Worm (Caenorhabditis elegans) whole organism, late embryonic: Measurements from ENCODE around the gene lelo-4.
A peak's percentile ranks its signal among the peaks of the same experiment; 100 is the strongest.

ENCODE experiments used
- C08G9.2 ChIP-seq: sonication (generic microtip); optimal IDR thresholded peaks from 2 replicates; lab custom pipeline; 2016; ENCODE audit warnings: mild to moderate bottlenecking, missing genetic modification characterization, moderate library complexity, missing compliant biosample characterization
- C38D4.7 ChIP-seq: fragments of 200-800 bp; sonication (Bioruptor generic); optimal IDR thresholded peaks from 2 replicates; lab custom pipeline; 2018; ENCODE audit warnings: mild to moderate bottlenecking, missing genetic modification characterization, moderate library complexity, missing compliant biosample characterization
- K02D7.2 ChIP-seq: sonication (generic microtip); optimal IDR thresholded peaks from 2 replicates; lab custom pipeline; 2017; ENCODE audit warnings: mild to moderate bottlenecking, missing genetic modification characterization, missing compliant biosample characterization
- K09A11.1 ChIP-seq: sonication (generic microtip); optimal IDR thresholded peaks from 2 replicates; lab custom pipeline; 2017; ENCODE audit warnings: antibody characterized with exemption, mild to moderate bottlenecking, missing genetic modification characterization, missing compliant biosample characterization; ENCODE audit not compliant: insufficient read depth
- T23F11.4 ChIP-seq: fragments of 200-800 bp; sonication (Bioruptor generic); optimal IDR thresholded peaks from 2 replicates; lab custom pipeline; 2018; ENCODE audit warnings: mild to moderate bottlenecking, missing genetic modification characterization, missing compliant biosample characterization
- ceh-19 ChIP-seq: fragments of 200-800 bp; sonication (Bioruptor generic); optimal IDR thresholded peaks from 2 replicates; lab custom pipeline; 2018; ENCODE audit warnings: mild to moderate bottlenecking, missing genetic modification characterization, missing compliant biosample characterization
- ceh-22 ChIP-seq: sonication (generic microtip); optimal IDR thresholded peaks from 2 replicates; lab custom pipeline; 2017; ENCODE audit warnings: missing biosample characterization, missing genetic modification characterization
- ceh-30 ChIP-seq: fragments of 150-350 bp; optimal IDR thresholded peaks from 2 replicates; lab custom pipeline; 2014; ENCODE audit warnings: missing biosample characterization, missing genetic modification characterization
- ceh-45 ChIP-seq: fragments of 200-800 bp; sonication (Bioruptor generic); IDR thresholded peaks from 2 replicates; pipeline ENCODE4 v1.3.6; 2022; ENCODE audit warnings: missing genetic modification reagents, missing genetic modification characterization, missing compliant biosample characterization
- ceh-9 ChIP-seq: sonication (generic microtip); optimal IDR thresholded peaks from 2 replicates; lab custom pipeline; 2016; ENCODE audit warnings: mild to moderate bottlenecking, missing genetic modification characterization, inconsistent platforms, missing compliant biosample characterization
- dmd-4 ChIP-seq: sonication (generic microtip); optimal IDR thresholded peaks from 2 replicates; lab custom pipeline; 2016; ENCODE audit warnings: borderline replicate concordance, missing genetic modification characterization, missing compliant biosample characterization
- dve-1 ChIP-seq: sonication (generic microtip); optimal IDR thresholded peaks from 2 replicates; lab custom pipeline; 2017; ENCODE audit warnings: antibody characterized with exemption, mild to moderate bottlenecking, missing genetic modification characterization, missing compliant biosample characterization
- elt-2 ChIP-seq: sonication (generic microtip); optimal IDR thresholded peaks from 2 replicates; lab custom pipeline; 2016; ENCODE audit warnings: missing genetic modification reagents, missing genetic modification characterization, missing compliant biosample characterization
- ets-4 ChIP-seq: sonication (generic microtip); optimal IDR thresholded peaks from 2 replicates; lab custom pipeline; 2016; ENCODE audit warnings: missing genetic modification characterization, missing compliant biosample characterization
- eyg-1 ChIP-seq: sonication (generic microtip); optimal IDR thresholded peaks from 2 replicates; lab custom pipeline; 2016; ENCODE audit warnings: missing genotype, missing genetic modification characterization, missing compliant biosample characterization
- fkh-10 ChIP-seq: fragments of 150-350 bp; optimal IDR thresholded peaks from 2 replicates; lab custom pipeline; 2014; ENCODE audit warnings: missing biosample characterization, missing genetic modification reagents, missing genetic modification characterization
- hlh-13 ChIP-seq: fragments of 200-800 bp; sonication (Bioruptor generic); optimal IDR thresholded peaks from 2 replicates; lab custom pipeline; 2018; ENCODE audit warnings: mild to moderate bottlenecking, missing genetic modification characterization, missing compliant biosample characterization
- hlh-6 ChIP-seq: sonication (generic microtip); optimal IDR thresholded peaks from 2 replicates; lab custom pipeline; 2016; ENCODE audit warnings: missing genotype, missing genetic modification characterization, missing compliant biosample characterization
- hlh-8 ChIP-seq: sonication (generic microtip); optimal IDR thresholded peaks from 2 replicates; lab custom pipeline; 2016; ENCODE audit warnings: missing genotype, missing genetic modification characterization, missing compliant biosample characterization
- lim-6 ChIP-seq: sonication (generic microtip); optimal IDR thresholded peaks from 2 replicates; lab custom pipeline; 2016; ENCODE audit warnings: missing genetic modification characterization, missing compliant biosample characterization
- madf-2 ChIP-seq: sonication (generic microtip); optimal IDR thresholded peaks from 2 replicates; lab custom pipeline; 2017; ENCODE audit warnings: missing genetic modification characterization, missing compliant biosample characterization
- mec-3 ChIP-seq: sonication (generic microtip); optimal IDR thresholded peaks from 2 replicates; lab custom pipeline; 2016; ENCODE audit warnings: borderline replicate concordance, missing genetic modification characterization, missing compliant biosample characterization
- nhr-11 ChIP-seq: fragments of 150-350 bp; optimal IDR thresholded peaks from 2 replicates; lab custom pipeline; 2014; ENCODE audit warnings: missing biosample characterization, missing genetic modification characterization
- nhr-232 ChIP-seq: sonication (generic microtip); optimal IDR thresholded peaks from 2 replicates; lab custom pipeline; 2016; ENCODE audit warnings: missing genetic modification characterization, missing compliant biosample characterization
- npax-4 ChIP-seq: sonication (generic microtip); optimal IDR thresholded peaks from 2 replicates; lab custom pipeline; 2016; ENCODE audit warnings: missing genetic modification characterization, missing compliant biosample characterization
- pag-3 ChIP-seq: sonication (generic microtip); optimal IDR thresholded peaks from 2 replicates; lab custom pipeline; 2016; ENCODE audit warnings: missing compliant biosample characterization, missing genetic modification characterization, borderline replicate concordance
- pat-9 ChIP-seq: fragments of 200-800 bp; sonication (Bioruptor generic); optimal IDR thresholded peaks from 2 replicates; lab custom pipeline; 2018; ENCODE audit warnings: mild to moderate bottlenecking, missing genetic modification characterization, moderate library complexity, missing compliant biosample characterization
- pha-2 ChIP-seq: sonication (generic microtip); optimal IDR thresholded peaks from 2 replicates; lab custom pipeline; 2017; ENCODE audit warnings: mild to moderate bottlenecking, missing genetic modification characterization, missing compliant biosample characterization
- pros-1 ChIP-seq: fragments of 150-350 bp; optimal IDR thresholded peaks from 2 replicates; lab custom pipeline; 2014; ENCODE audit warnings: missing biosample characterization, missing genetic modification reagents, missing genetic modification characterization
- rnt-1 ChIP-seq: sonication (generic microtip); optimal IDR thresholded peaks from 2 replicates; lab custom pipeline; 2016; ENCODE audit warnings: missing genetic modification characterization, missing compliant biosample characterization
- sdc-2 ChIP-seq: sonication (generic microtip); optimal IDR thresholded peaks from 2 replicates; lab custom pipeline; 2016; ENCODE audit warnings: missing genotype, missing genetic modification characterization, missing compliant biosample characterization
- sox-4 ChIP-seq: sonication (generic microtip); optimal IDR thresholded peaks from 2 replicates; lab custom pipeline; 2017; ENCODE audit warnings: mild to moderate bottlenecking, missing genetic modification characterization, inconsistent platforms, missing compliant biosample characterization
- tbx-2 ChIP-seq: sonication (generic microtip); optimal IDR thresholded peaks from 2 replicates; lab custom pipeline; 2016; ENCODE audit warnings: missing genetic modification characterization, missing compliant biosample characterization
- tbx-7 ChIP-seq: sonication (generic microtip); optimal IDR thresholded peaks from 2 replicates; lab custom pipeline; 2016; ENCODE audit warnings: missing genotype, missing genetic modification characterization, missing compliant biosample characterization
- unc-42 ChIP-seq: sonication (generic microtip); optimal IDR thresholded peaks from 2 replicates; lab custom pipeline; 2016; ENCODE audit warnings: missing genotype, missing genetic modification characterization, missing compliant biosample characterization
- unc-55 ChIP-seq: sonication (generic microtip); optimal IDR thresholded peaks from 2 replicates; lab custom pipeline; 2017; ENCODE audit warnings: missing biosample characterization, missing genetic modification reagents, missing genetic modification characterization

lelo-4 gene

DNA sequence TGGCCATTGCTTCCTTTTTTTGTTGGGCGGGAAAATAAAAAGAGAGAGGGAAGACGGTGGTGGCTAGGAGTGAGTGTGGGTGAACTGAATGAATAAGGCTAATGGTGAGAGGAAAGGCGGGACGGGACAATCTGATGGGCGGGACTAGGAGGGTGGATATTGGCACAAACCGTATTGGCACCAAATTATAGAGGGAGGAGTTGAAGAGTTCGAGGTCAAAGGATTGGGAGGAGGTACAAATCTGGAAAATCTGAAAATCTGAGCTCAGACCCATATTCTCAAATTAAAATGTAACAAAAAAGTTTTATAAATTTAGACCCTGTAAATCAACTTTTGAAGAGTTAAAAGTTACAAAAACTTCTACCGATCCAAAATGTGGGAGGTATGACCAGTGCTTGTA is 24.1 kb downstream of the lelo-4 start, which contains the start of gene hlh-14:
hlh-14 (minus strand) TSS at position 101 of the 400 bp plus-strand sequence.
- no peak for TF ChIP-seq rnt-1 (tag; lab: Kevin White, UChicago)
- no peak for TF ChIP-seq ets-4 (tag; lab: Kevin White, UChicago)
- no peak for TF ChIP-seq ceh-22 (tag; lab: Kevin White, UChicago)
- no peak for TF ChIP-seq elt-2 (tag; lab: Kevin White, UChicago)
- TF ChIP-seq ceh-30, result no peak
- TF ChIP-seq npax-4 (tag; lab: Kevin White, UChicago), result no peak
- no peak for TF ChIP-seq T23F11.4
- no peak for TF ChIP-seq sox-4 (tag; lab: Kevin White, UChicago)
- TF ChIP-seq hlh-8, result no peak
- TF ChIP-seq tbx-2 (tag; lab: Kevin White, UChicago), result no peak
- no peak for TF ChIP-seq tbx-7 (tag; lab: Kevin White, UChicago)
- no peak for TF ChIP-seq unc-42 (tag; lab: Kevin White, UChicago)
- no peak for TF ChIP-seq nhr-11 (tag; lab: Kevin White, UChicago)
- no peak for TF ChIP-seq pat-9 (tag; lab: Kevin White, UChicago)

DNA sequence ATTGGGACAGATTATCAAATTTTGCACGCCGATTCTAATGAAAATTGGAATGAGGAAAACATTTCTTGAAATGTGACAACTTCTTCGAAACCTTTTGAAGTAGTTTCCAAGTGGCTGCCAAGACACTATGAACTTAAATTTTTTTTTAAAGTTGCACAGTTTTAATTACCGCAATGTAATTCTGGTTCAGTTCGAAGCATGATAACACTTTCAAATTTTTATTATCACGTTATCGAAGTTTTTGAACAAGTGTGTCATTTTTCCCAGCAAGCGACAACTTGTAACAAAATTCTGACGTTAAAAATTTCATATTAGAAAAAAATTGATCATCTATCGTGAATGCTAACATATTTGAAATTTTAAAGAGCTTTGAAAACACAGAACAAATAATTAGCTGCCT is 28.0 kb downstream of the lelo-4 start:
- no peak for TF ChIP-seq sdc-2 (tag; lab: Kevin White, UChicago)
- TF ChIP-seq ceh-30, result no peak
- no peak for TF ChIP-seq K09A11.1 (tag; lab: Kevin White, UChicago)
- no peak for TF ChIP-seq ceh-9 (tag; lab: Kevin White, UChicago)
- TF ChIP-seq T23F11.4, result no peak
- TF ChIP-seq lim-6 (tag; lab: Kevin White, UChicago), result no peak
- TF ChIP-seq, all 69 proteins: peak for 0

DNA sequence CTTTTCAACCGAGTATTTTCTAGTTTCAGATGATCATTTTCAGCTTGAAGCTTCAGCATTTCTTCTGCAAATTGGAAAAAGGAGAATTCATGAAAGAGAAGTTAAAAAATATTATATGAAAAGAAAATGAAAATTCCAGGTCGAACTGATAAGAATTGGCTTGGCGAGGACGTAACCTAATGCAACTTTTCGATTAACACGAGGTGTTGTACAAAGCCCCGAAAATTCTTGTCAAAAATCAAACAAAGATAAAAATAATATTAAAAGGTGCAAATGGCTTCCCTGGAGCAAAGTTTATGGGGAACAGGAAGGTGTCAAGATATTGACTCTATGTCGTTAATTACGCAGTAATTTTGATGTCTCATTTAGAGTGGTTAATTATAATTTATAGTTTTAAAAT is 29.6 kb downstream of the lelo-4 start:
- TF ChIP-seq unc-42 (tag; lab: Kevin White, UChicago), result no peak
- TF ChIP-seq sdc-2 (tag; lab: Kevin White, UChicago), result no peak
- TF ChIP-seq hlh-13 (GFP tag; lab: Kevin White, UChicago), result no peak
- no peak for TF ChIP-seq K02D7.2
- no peak for TF ChIP-seq pag-3 (tag; lab: Kevin White, UChicago)
- no peak for TF ChIP-seq dve-1
- TF ChIP-seq ceh-9 (tag; lab: Kevin White, UChicago), result no peak
- TF ChIP-seq C38D4.7 (GFP tag; lab: Kevin White, UChicago), result no peak
- no peak for TF ChIP-seq C08G9.2 (tag; lab: Kevin White, UChicago)
- no peak for TF ChIP-seq ceh-45 (GFP tag; lab: Robert Waterston, UW)
- no peak for TF ChIP-seq ceh-19 (GFP tag; lab: Kevin White, UChicago)
- no peak for TF ChIP-seq unc-55
- TF ChIP-seq npax-4 (tag; lab: Kevin White, UChicago), result no peak
- TF ChIP-seq madf-2 (tag; lab: Kevin White, UChicago), result no peak
- TF ChIP-seq fkh-10 (GFP tag; lab: Kevin White, UChicago), result no peak
- no peak for TF ChIP-seq nhr-232 (tag; lab: Kevin White, UChicago)

ce11 chrII:5745088-5745487 is 30.4 kb downstream of the lelo-4 start, which contains the start of gene F10C1.9:
F10C1.9 (minus strand) TSS chrII:5745284.
- TF ChIP-seq eyg-1 (no peak), unc-55 (no peak), pha-2 (tag; lab: Kevin White, UChicago) (no peak), pag-3 (tag; lab: Kevin White, UChicago) (no peak), dmd-4 (tag; lab: Kevin White, UChicago) (no peak), mec-3 (tag; lab: Kevin White, UChicago) (no peak), pros-1 (tag; lab: Kevin White, UChicago) (no peak), elt-2 (tag; lab: Kevin White, UChicago) (peak; percentile 3), hlh-6 (tag; lab: Kevin White, UChicago) (no peak)
- TF ChIP-seq, all 69 proteins: peak for 1
